Worm (Caenorhabditis elegans) whole organism, young adult: ENCODE data around the gene T25B9.3.

Source experiments
- F57A8.1 ChIP-seq: fragments of 200-800 bp; sonication (Bioruptor generic); optimal IDR thresholded peaks from 2 replicates; lab custom pipeline; 2018; ENCODE audit warnings: mild to moderate bottlenecking, missing genetic modification characterization, moderate library complexity, missing compliant biosample characterization
- attf-6 ChIP-seq: fragments of 200-800 bp; sonication (Bioruptor generic); IDR thresholded peaks from 2 replicates; pipeline ENCODE4 v1.3.6; 2022; ENCODE audit warnings: missing genetic modification reagents, missing genetic modification characterization, missing compliant biosample characterization
- hlh-26 ChIP-seq: fragments of 200-800 bp; sonication (Bioruptor generic); conservative IDR thresholded peaks from 2 replicates; pipeline ENCODE4 v1.3.6; 2022; ENCODE audit warnings: missing genetic modification reagents, missing genetic modification characterization, missing compliant biosample characterization
- let-526 ChIP-seq: fragments of 200-800 bp; sonication (Bioruptor generic); IDR thresholded peaks from 2 replicates; pipeline ENCODE4 v1.3.6; 2022; ENCODE audit warnings: missing genetic modification reagents, missing genetic modification characterization, missing compliant biosample characterization
- nfya-1 ChIP-seq: sonication (generic microtip); optimal IDR thresholded peaks from 2 replicates; lab custom pipeline; 2017; ENCODE audit warnings: antibody characterized with exemption, missing compliant biosample characterization, missing genetic modification characterization, borderline replicate concordance; ENCODE audit not compliant: insufficient read depth
- nhr-120 ChIP-seq: fragments of 200-800 bp; sonication (Bioruptor generic); IDR thresholded peaks from 2 replicates; pipeline ENCODE4 v1.3.6; 2022; ENCODE audit warnings: missing genetic modification characterization, missing compliant biosample characterization
- unc-62 ChIP-seq: fragments of 150-350 bp; optimal IDR thresholded peaks from 2 replicates; lab custom pipeline; 2014; ENCODE audit warnings: missing biosample characterization, missing genetic modification reagents, missing genetic modification characterization

DNA sequence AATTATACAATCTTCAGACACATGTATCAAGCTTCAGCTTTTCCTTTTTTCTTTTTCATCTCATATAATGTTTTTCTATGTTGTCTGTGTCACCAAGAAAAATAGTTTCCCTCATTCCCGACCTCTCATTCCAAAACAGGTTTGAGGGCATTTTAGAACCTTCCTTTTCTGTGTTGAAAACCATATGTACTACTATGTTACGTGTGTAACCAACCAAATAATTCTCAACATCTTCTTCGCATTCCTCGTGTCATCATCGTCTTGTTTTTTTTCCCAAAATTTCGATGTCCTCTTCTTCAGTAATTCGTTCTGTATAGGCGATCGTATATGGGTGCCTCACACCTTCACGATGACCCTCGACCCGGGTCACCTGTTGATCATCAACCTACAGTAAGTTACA lies 45.8 kb downstream of the T25B9.3 start, which contains the start of gene pept-2:
- TF ChIP-seq nhr-120 (GFP tag; lab: Robert Waterston, UW) = no peak
- TF ChIP-seq attf-6 = no peak
- TF ChIP-seq unc-62 (GFP tag; lab: Kevin White, UChicago) = no peak
- no peak for TF ChIP-seq nfya-1 (tag; lab: Kevin White, UChicago)
- TF ChIP-seq hlh-26 (GFP tag; lab: Robert Waterston, UW) = no peak
- TF ChIP-seq let-526 (GFP tag; lab: Robert Waterston, UW) = no peak
- TF ChIP-seq F57A8.1 (GFP tag; lab: Kevin White, UChicago) = no peak
